Fruit fly (Drosophila melanogaster) whole organism, wandering third instar larva: ENCODE measurements around the gene CNMa.

ENCODE experiments used
- Abd-B ChIP-seq: fragments of >200 bp; optimal IDR thresholded peaks from 2 replicates; lab custom pipeline; 2017; ENCODE audit warnings: missing biosample characterization, missing genetic modification characterization
- h ChIP-seq: fragments of 200-800 bp; sonication (Bioruptor generic); optimal IDR thresholded peaks from 3 replicates; lab custom pipeline; 2016; ENCODE audit warnings: missing biosample characterization, mild to moderate bottlenecking, missing genetic modification characterization
- usp ChIP-seq: fragments of >200 bp; optimal IDR thresholded peaks from 2 replicates; lab custom pipeline; 2017; ENCODE audit warnings: missing biosample characterization, missing genetic modification characterization

DNA sequence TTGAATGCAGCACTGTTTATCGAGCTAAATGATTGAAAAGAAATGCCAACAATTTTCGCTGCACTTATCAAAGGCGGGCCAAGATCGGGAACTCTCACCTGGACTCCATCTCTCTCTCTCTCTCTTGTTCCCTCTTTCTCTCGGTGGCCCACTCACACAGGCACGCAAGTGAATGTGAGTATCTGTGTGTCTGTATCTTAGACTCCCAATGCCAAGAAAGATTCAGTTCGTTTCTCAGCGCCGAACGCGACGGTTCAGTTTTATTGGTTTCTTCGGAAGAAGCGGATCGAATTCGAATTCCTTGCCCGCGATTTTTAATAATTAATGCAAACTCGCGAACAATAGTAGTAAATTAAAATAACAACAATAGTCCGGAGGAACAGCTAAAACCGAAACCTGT, 30.0 kb upstream of the CNMa start, which contains the start of gene Tmhs:
- TF ChIP-seq Abd-B (GFP tag; lab: Kevin White, UChicago) (no peak), usp (GFP tag; lab: Kevin White, UChicago) (no peak), h (GFP tag; lab: Kevin White, UChicago) (no peak)
